Worm (Caenorhabditis elegans): Measurements from ENCODE around the gene F20D6.12.

F20D6.12 gene

DNA sequence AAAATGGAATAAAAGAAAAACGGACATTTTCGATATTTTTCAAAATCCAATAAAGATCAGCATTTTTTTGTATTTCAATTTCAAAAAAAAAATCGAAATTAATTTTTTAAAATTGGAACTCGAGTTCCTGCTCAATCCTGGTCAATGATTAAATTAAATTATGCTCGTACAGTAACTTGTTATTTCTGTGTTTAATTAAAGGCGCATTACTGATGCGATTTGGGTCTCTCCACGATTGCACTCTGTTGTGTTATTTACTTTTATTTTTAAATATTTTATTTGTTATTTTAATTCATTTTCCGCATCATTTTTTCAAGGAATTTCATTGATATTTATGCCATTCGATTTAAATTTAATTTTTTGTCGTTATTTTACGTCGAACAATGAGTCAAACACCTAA lies 11.6 kb downstream of the F20D6.12 start:
- TF ChIP-seq ceh-20 (GFP tag; IDR thresholded peaks at IDR 0.05) (no peak), nhr-76 (tag; optimal IDR thresholded peaks at IDR 0.05) (no peak), dmd-9 (GFP tag; IDR thresholded peaks at IDR 0.05) (no peak), F10B5.3 (tag; optimal IDR thresholded peaks at IDR 0.05) (no peak), F44E2.7 (GFP tag; IDR thresholded peaks at IDR 0.05) (no peak)

DNA sequence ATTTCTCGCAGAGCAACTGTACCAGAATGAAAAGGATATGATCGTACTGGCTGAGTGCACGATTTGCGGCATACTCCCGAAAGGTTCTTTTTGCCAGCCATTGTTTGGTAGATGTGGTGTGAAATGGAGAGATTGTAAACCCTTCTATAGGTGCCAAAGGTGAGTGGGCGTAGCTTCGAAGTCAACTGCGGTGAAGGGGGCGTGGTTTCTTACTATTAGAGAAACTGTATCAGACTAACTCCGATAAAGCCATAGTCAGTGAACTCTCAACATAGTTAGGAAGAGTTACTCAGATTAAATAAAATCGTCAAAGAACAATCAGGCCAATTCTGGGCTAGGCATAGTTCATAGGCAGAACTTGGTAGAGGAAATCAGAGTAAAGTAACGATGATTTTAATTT lies 12.6 kb downstream of the F20D6.12 start, which contains the start of gene F20D6.9:
TSS of gene F20D6.9 (minus strand) at position 101 of the 400 bp plus-strand sequence.
- peak; percentile 26 for TF ChIP-seq aha-1 (tag)
- no peak for TF ChIP-seq ama-1 (optimal IDR thresholded peaks at IDR 0.05)
- no peak for TF ChIP-seq nhr-102 (tag; optimal IDR thresholded peaks at IDR 0.05)

DNA sequence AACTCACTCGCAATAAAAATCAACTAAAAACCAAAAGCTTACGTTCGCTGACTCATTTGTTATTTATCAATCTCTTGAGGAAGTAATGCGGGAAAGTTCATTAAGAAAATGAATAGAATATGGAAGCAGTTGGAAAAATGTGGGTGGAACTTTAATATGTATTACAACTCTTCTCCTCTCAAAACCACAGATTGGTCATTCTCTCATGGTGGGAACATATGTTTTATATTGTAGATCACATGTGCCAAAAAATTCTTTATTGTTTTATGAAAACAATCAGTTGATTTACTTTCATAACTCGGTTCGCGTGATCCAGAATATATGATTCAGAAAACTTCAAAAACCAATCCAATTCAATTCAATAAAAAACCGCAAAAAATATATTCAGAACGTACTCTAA lies 18.2 kb downstream of the F20D6.12 start:
- TF ChIP-seq rbr-2 (tag; optimal IDR thresholded peaks at IDR 0.05): no peak
- no peak for TF ChIP-seq dpl-1 (GFP tag; optimal IDR thresholded peaks at IDR 0.05)

DNA sequence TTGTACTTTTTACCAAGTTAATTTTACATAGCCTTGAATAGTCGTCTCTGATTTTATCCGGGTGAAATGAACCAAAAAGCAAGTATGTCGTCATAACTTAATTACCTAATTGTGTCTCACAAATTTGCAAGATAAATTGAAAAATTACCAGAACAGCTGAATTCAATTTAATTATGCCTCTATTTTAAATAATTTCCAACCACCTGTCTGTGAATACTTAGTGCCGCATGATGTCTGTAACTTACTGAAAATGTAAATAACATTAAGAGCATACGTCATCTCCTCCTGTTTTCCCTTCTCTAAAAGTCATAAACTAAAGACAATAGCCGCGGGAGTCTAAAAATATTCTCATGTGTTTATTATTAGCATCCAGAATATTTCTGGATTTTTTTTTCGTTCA lies 19.6 kb downstream of the F20D6.12 start:
- TF ChIP-seq lsy-2 (tag; optimal IDR thresholded peaks at IDR 0.05) (no peak), madf-9 (GFP tag; conservative IDR thresholded peaks at IDR 0.05) (no peak), ceh-62 (tag; optimal IDR thresholded peaks at IDR 0.05) (no peak), unc-62 (GFP tag; optimal IDR thresholded peaks at IDR 0.05 in 1 of 2) (no peak), unc-62 (tag; optimal IDR thresholded peaks at IDR 0.05) (no peak), Y48G9A.11 (GFP tag; IDR thresholded peaks at IDR 0.05) (no peak), spr-3 (GFP tag; optimal IDR thresholded peaks at IDR 0.05) (no peak), D1046.2 (GFP tag; IDR thresholded peaks at IDR 0.05) (no peak), vab-7 (GFP tag; IDR thresholded peaks at IDR 0.05) (no peak), snpc-4 (tag; optimal IDR thresholded peaks at IDR 0.05) (no peak), ztf-7 (tag; optimal IDR thresholded peaks at IDR 0.05) (no peak), php-3 (GFP tag; IDR thresholded peaks at IDR 0.05) (no peak), lin-1 (GFP tag; IDR thresholded peaks at IDR 0.05) (no peak), lin-29 (GFP tag; IDR thresholded peaks at IDR 0.05) (no peak), mxl-2 (GFP tag; conservative IDR thresholded peaks at IDR 0.05) (no peak), ctbp-1 (GFP tag; IDR thresholded peaks at IDR 0.05) (no peak), skn-1 (tag; optimal IDR thresholded peaks at IDR 0.05) (no peak), nhr-10 (tag; optimal IDR thresholded peaks at IDR 0.05) (no peak)

DNA sequence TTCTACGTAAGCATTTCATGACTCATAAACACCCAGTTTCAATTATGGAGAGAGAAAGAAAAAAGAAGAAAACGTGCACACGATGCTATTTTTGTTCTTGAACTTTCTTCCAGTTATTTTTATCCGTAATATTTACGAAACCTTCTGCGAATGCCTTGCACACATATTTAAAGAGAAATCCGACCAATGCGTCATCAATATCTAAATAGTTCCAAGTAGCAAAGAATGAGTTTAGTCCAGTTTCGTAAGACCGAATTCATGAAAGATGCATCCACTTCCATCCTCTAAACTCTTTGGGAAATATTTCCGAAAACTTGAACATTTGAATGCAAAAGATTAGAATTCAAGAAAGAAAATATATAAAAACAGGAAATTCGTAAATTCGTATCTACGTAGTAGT lies 20.8 kb downstream of the F20D6.12 start:
- TF ChIP-seq aha-1 (tag) (peak; percentile 99), F26F4.8 (GFP tag; conservative IDR thresholded peaks at IDR 0.05) (no peak)

DNA sequence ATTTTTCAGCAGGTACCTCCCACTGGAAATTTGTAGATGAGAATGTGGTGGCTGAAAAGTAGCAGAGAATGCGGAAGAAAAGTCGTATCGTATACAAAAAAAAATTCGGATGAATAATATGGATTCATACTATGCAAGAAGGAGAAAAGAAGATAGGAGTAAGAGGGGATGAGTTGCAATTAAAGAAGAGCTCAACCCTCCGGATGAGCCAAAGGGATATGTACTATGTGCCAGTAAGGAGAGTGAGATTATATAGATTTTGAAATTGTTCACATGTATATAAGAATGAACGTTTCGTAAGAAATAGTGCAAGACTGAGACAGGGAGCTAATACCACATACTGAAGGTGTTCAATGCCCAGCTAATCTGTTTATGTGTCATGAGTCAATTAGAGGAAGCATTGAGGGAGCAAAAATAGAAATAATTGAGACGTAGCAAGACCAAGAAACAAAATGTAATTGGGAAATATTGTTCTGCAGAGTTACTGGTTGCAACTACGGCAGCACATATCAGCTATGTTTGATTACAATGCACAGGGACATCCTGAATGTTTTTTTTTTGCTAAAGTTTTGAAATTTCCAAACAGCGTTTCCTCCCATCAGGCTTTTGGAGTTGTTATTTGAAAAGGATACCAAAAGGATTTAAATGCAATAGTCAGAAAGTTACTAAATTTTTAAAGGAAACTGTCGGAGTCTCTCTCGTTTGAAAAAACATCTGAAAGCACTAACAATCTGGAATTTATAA lies 21.5 kb downstream of the F20D6.12 start, which contains the start of gene F20D6.8:
TSS of gene F20D6.8 (minus strand) at position 51 of the 744 bp plus-strand sequence.
- TF ChIP-seq cey-2 (tag; optimal IDR thresholded peaks at IDR 0.05; ENCODE audit: borderline replicate concordance, insufficient read depth): no peak
- peak in 1 of 2 experiments; percentile 92 for TF ChIP-seq unc-62 (GFP tag; optimal IDR thresholded peaks at IDR 0.05 in 1 of 2)
- TF ChIP-seq unc-62 (tag; optimal IDR thresholded peaks at IDR 0.05): no peak
- no peak for TF ChIP-seq nhr-25 (tag; optimal IDR thresholded peaks at IDR 0.05; ENCODE audit: borderline replicate concordance, insufficient read depth)
- no peak for TF ChIP-seq dve-1 (tag; optimal IDR thresholded peaks at IDR 0.05; ENCODE audit: insufficient read depth)

All from whole organism, L4 larva.